Fruit fly (Drosophila melanogaster): ENCODE results near the gene CG33722.

The CG33722 gene

dm6 chr3R:8243720-8244119 lies at the start of gene CG33722, which contains the start of the genes CG9636 and CG18749 (continued):
- TF ChIP-seq BEAF-32 (GFP tag; optimal IDR thresholded peaks at IDR 0.05) (peak; percentile 94), Ada2b (GFP tag; IDR thresholded peaks at IDR 0.05) (peak; percentile 86), Chrac-16 (GFP tag; optimal IDR thresholded peaks at IDR 0.05) (peak; percentile 73), CG2120 (GFP tag; optimal IDR thresholded peaks at IDR 0.05) (peak; percentile 79), grau (tag; optimal IDR thresholded peaks at IDR 0.05) (peak; percentile 71), dan (GFP tag; IDR thresholded peaks at IDR 0.05) (no peak), CG12104 (GFP tag; optimal IDR thresholded peaks at IDR 0.05) (peak; percentile 50), CG3995 (GFP tag; optimal IDR thresholded peaks at IDR 0.05) (peak; percentile 87), p53 (GFP tag; optimal IDR thresholded peaks at IDR 0.05) (no peak), Optix (GFP tag; IDR thresholded peaks at IDR 0.05) (no peak), abd-A (tag; optimal IDR thresholded peaks at IDR 0.05) (no peak), crc (GFP tag; optimal IDR thresholded peaks at IDR 0.05) (no peak), CG13775 (GFP tag; optimal IDR thresholded peaks at IDR 0.05) (peak; percentile 74), sens-2 (GFP tag; IDR thresholded peaks at IDR 0.05) (peak; percentile 37; the same call in 1 of the 2 replicates), CG10267 (tag; optimal IDR thresholded peaks at IDR 0.05) (peak; percentile 79), pita (GFP tag; optimal IDR thresholded peaks at IDR 0.05) (no peak), CG30403 (GFP tag; optimal IDR thresholded peaks at IDR 0.05) (peak; percentile 86), so (GFP tag; IDR thresholded peaks at IDR 0.05) (no peak), Atf6 (GFP tag; IDR thresholded peaks at IDR 0.05) (peak; percentile 27; the same call in 1 of the 2 replicates), CG31365 (tag; optimal IDR thresholded peaks at IDR 0.05) (peak; percentile 50), CG6654 (GFP tag; optimal IDR thresholded peaks at IDR 0.05) (no peak), CG13123 (GFP tag; optimal IDR thresholded peaks at IDR 0.05) (peak; percentile 48), Hey (tag; optimal IDR thresholded peaks at IDR 0.05) (no peak), gfzf (GFP tag; optimal IDR thresholded peaks at IDR 0.05) (no peak), Atf-2 (GFP tag; optimal IDR thresholded peaks at IDR 0.05) (no peak), D19B (GFP tag; optimal IDR thresholded peaks at IDR 0.05) (no peak), seq (GFP tag; IDR thresholded peaks at IDR 0.05) (no peak; the same call in 1 of the 2 replicates), gem (tag; optimal IDR thresholded peaks at IDR 0.05) (peak; percentile 85), twi (tag; optimal IDR thresholded peaks at IDR 0.05) (peak; percentile 56), Fer1 (GFP tag; optimal IDR thresholded peaks at IDR 0.05) (peak; percentile 74), CG12744 (GFP tag; optimal IDR thresholded peaks at IDR 0.05) (peak; percentile 36), CG14050 (GFP tag; IDR thresholded peaks at IDR 0.05) (no peak; the same call in 2 of the 3 replicates), MESR4 (GFP tag; optimal IDR thresholded peaks at IDR 0.05) (no peak), gro (GFP tag; optimal IDR thresholded peaks at IDR 0.05) (no peak), CG34376 (GFP tag; optimal IDR thresholded peaks at IDR 0.05) (no peak), CG1647 (GFP tag; optimal IDR thresholded peaks at IDR 0.05) (no peak), CG8765 (GFP tag; IDR thresholded peaks at IDR 0.05) (no peak), CG4854 (GFP tag; optimal IDR thresholded peaks at IDR 0.05) (peak; percentile 43), sima (GFP tag; optimal IDR thresholded peaks at IDR 0.05) (no peak), Fer2 (tag; optimal IDR thresholded peaks at IDR 0.05) (peak; percentile 35), PHDP (tag; optimal IDR thresholded peaks at IDR 0.05) (peak; percentile 75), CG10321 (GFP tag; IDR thresholded peaks at IDR 0.05) (no peak), Nf-YC (tag; optimal IDR thresholded peaks at IDR 0.05) (peak; percentile 74), Doc2 (GFP tag; IDR thresholded peaks at IDR 0.05) (no peak), Aef1 (GFP tag; IDR thresholded peaks at IDR 0.05) (peak; percentile 61; the same call in 2 of the 3 replicates), sim (GFP tag; IDR thresholded peaks at IDR 0.05) (no peak), CG3847 (GFP tag; IDR thresholded peaks at IDR 0.05) (peak; percentile 63), Stat92E (GFP tag; optimal IDR thresholded peaks at IDR 0.05) (peak in 1 of 3 experiments; percentile 74), CG15514 (GFP tag; optimal IDR thresholded peaks at IDR 0.05) (peak; percentile 96), CG12071 (GFP tag; optimal IDR thresholded peaks at IDR 0.05) (no peak), Gsc (GFP tag; IDR thresholded peaks at IDR 0.05) (no peak), ssp (GFP tag; IDR thresholded peaks at IDR 0.05) (peak; percentile 45; the same call in 1 of the 2 replicates)
